Worm (Caenorhabditis elegans) whole organism, L3 larva: ENCODE measurements around the gene tam-1.

ENCODE experiments used
- egl-27 ChIP-seq: sonication (generic microtip); optimal IDR thresholded peaks from 4 replicates; lab custom pipeline; 2017; ENCODE audit warnings: missing biosample characterization, missing genetic modification reagents, missing genetic modification characterization
- nhr-76 ChIP-seq: fragments of 150-350 bp; sonication (generic microtip); optimal IDR thresholded peaks from 5 replicates; lab custom pipeline; 2014; ENCODE audit warnings: missing biosample characterization, missing genetic modification characterization

- no peak for TF ChIP-seq nhr-76 (tag; lab: Kevin White, UChicago)
- TF ChIP-seq egl-27 (tag; lab: Kevin White, UChicago) = no peak
Observed at ce11 chrV:4920690-4921152, 42.2 kb downstream of the tam-1 start, which contains the start of the genes C02E7.8 and srh-23.
